Worm (Caenorhabditis elegans) whole organism, late embryonic: ENCODE measurements around the gene cnc-2.

Experiments used
- K09A11.1 ChIP-seq: sonication (generic microtip); optimal IDR thresholded peaks from 2 replicates; lab custom pipeline; 2017; ENCODE audit warnings: antibody characterized with exemption, mild to moderate bottlenecking, missing genetic modification characterization, missing compliant biosample characterization; ENCODE audit not compliant: insufficient read depth
- fkh-10 ChIP-seq: fragments of 150-350 bp; optimal IDR thresholded peaks from 2 replicates; lab custom pipeline; 2014; ENCODE audit warnings: missing biosample characterization, missing genetic modification reagents, missing genetic modification characterization

- TF ChIP-seq K09A11.1 (tag; lab: Kevin White, UChicago) (no peak), fkh-10 (GFP tag; lab: Kevin White, UChicago) (no peak)
Measured at ce11 chrV:1499140-1499539, 49.2 kb upstream of the cnc-2 start, which contains the start of gene sru-27.
